Worm (Caenorhabditis elegans) whole organism, L4/young adult: Measurements from ENCODE around the gene cpt-2.
"Not testable (repeated sequence)": the region's sequence is repeated elsewhere in the genome, so short reads cannot be mapped to it uniquely, and the experiment has no call there.

Experiments
- W03F9.2 ChIP-seq: fragments of 150-350 bp; optimal IDR thresholded peaks from 2 replicates; lab custom pipeline; 2014; ENCODE audit warnings: missing biosample characterization, missing genetic modification characterization
- dao-5 ChIP-seq: sonication (generic microtip); optimal IDR thresholded peaks from 2 replicates; lab custom pipeline; 2016; ENCODE audit warnings: missing genotype, missing genetic modification characterization, moderate library complexity, missing compliant biosample characterization
- him-1 ChIP-seq: sonication (generic microtip); optimal IDR thresholded peaks from 2 replicates; lab custom pipeline; 2016; ENCODE audit warnings: missing genotype, missing genetic modification reagents, missing genetic modification characterization, missing compliant biosample characterization

The cpt-2 gene

ce11 chrIV:11202389-11202788, 22.9 kb downstream of the cpt-2 start, which contains the start of gene R07H5.11:
TSS of gene R07H5.11 (plus strand) at chrIV:11202768.
- not testable (repeated sequence) for TF ChIP-seq him-1, dao-5, W03F9.2 (tag; lab: Kevin White, UChicago)

ce11 chrIV:11207186-11207585, 27.7 kb downstream of the cpt-2 start, which contains the start of gene R07H5.9:
TSS of gene R07H5.9 (plus strand) at chrIV:11207486.
- TF ChIP-seq dao-5 (tag; lab: Kevin White, UChicago) (no peak), W03F9.2 (tag; lab: Kevin White, UChicago) (no peak), him-1 (tag; lab: Kevin White, UChicago) (no peak)

DNA sequence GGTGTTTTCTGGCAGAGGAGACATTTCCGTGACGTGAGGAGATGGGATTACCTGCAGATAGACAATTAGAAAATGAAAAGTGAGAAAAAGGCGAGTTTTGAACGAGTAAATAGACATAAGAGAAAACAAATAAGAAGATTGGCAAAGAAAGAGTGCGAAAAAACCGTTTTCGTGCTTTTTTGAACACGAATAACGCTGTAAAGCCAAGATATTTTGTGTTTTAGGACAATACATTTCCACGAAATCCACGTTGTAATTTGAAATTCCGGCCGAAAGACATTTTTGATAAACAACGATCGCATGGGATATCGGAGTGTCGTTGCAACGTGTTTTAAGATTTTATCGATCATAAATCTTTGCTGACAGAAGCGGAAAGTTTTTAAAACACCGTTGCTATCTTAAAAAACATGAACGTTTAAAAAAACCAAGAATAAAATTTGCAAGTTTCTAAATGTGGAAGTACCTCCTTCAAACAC, 31.4 kb downstream of the cpt-2 start, which contains the start of gene adk-1:
adk-1 (minus strand) TSS at position 51 of the 476 bp plus-strand sequence.
- no peak for TF ChIP-seq W03F9.2 (tag; lab: Kevin White, UChicago)
- TF ChIP-seq dao-5 (tag; lab: Kevin White, UChicago), result no peak
- no peak for TF ChIP-seq him-1 (tag; lab: Kevin White, UChicago)

ce11 chrIV:11211547-11211946, 32.1 kb downstream of the cpt-2 start:
- TF ChIP-seq him-1 (tag; lab: Kevin White, UChicago), result no peak
- TF ChIP-seq dao-5 (tag; lab: Kevin White, UChicago), result no peak
- no peak for TF ChIP-seq W03F9.2 (tag; lab: Kevin White, UChicago)

- TF ChIP-seq dao-5 (tag; lab: Kevin White, UChicago), result no peak
- TF ChIP-seq W03F9.2 (tag; lab: Kevin White, UChicago), result no peak
- TF ChIP-seq him-1 (tag; lab: Kevin White, UChicago), result no peak
Measured at ce11 chrIV:11212978-11213377, 33.5 kb downstream of the cpt-2 start.

DNA sequence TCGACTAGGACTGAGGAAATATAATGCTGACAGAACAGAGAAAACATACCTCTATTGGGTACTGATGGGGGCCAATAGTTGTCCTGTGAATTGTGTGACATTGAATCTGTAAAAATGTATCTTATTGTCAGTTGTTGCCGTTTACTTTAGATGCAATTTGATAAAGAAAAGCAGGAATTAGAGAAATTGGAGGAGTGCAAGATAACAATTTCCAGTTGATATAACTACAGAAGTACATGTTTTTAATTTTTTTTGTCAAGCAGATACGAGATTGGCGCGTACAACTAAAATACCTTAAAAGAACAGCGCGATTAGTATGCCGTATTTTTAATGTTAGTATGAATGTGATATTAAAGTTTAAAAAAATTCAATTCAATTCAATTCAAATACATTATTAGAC, 38.6 kb downstream of the cpt-2 start, which contains the start of gene zip-6:
zip-6 (minus strand) TSS at position 101 of the 400 bp plus-strand sequence.
- no peak for TF ChIP-seq him-1 (tag; lab: Kevin White, UChicago)
- TF ChIP-seq W03F9.2 (tag; lab: Kevin White, UChicago), result no peak
- TF ChIP-seq dao-5 (tag; lab: Kevin White, UChicago), result no peak

DNA sequence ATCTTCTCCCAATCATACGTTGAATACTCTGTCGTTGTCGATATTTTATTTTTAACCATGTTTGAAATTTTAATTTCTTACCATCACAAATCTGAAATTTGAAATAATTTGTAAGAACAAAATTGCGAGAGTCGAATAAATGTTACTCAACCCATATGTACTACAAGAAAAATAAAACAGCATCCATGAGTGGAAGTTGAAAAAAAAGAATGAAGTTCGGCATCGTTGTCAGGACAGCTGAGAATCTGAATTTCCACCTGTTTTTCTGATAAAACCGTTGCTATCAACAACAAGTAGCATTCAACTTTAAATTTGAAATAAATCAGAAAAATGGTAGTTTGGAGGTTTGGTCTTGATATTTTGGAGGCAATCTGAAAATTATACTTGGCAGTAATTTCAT, 44.4 kb downstream of the cpt-2 start, which contains the start of gene C29F4.3:
C29F4.3 (minus strand) TSS at position 101 of the 400 bp plus-strand sequence.
- TF ChIP-seq W03F9.2 (tag; lab: Kevin White, UChicago) (no peak), dao-5 (tag; lab: Kevin White, UChicago) (no peak), him-1 (tag; lab: Kevin White, UChicago) (no peak)

ce11 chrIV:11225206-11225605, 45.8 kb downstream of the cpt-2 start, which contains the start of gene col-125:
TSS of gene col-125 (plus strand) at chrIV:11225506.
- no peak for TF ChIP-seq him-1 (tag; lab: Kevin White, UChicago)
- TF ChIP-seq W03F9.2 (tag; lab: Kevin White, UChicago), result no peak
- TF ChIP-seq dao-5 (tag; lab: Kevin White, UChicago), result no peak

DNA sequence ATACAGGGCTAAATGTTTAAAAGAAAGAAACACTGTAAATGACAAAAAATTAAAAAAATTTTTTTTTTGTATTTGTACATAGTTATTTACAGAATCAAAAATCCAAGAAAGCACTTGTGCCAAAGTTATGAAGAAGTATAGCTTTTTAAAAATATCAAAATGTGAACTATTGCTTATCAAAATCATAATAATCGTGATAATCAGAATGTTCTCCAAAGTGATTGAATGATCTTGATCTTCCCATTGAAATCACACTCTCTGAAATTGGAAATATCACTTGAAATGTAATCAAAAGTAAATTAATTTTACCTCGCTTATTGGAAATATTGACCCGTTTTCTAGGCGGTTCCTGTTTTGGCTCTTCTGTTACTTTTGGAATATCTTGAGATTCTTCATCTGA, 47.1 kb downstream of the cpt-2 start:
- TF ChIP-seq him-1 (tag; lab: Kevin White, UChicago) (no peak), dao-5 (tag; lab: Kevin White, UChicago) (no peak), W03F9.2 (tag; lab: Kevin White, UChicago) (no peak)

- no peak for TF ChIP-seq him-1 (tag; lab: Kevin White, UChicago)
- no peak for TF ChIP-seq dao-5 (tag; lab: Kevin White, UChicago)
- no peak for TF ChIP-seq W03F9.2 (tag; lab: Kevin White, UChicago)
Measured at ce11 chrIV:11229013-11229412, 49.6 kb downstream of the cpt-2 start.

ce11 chrIV:11230069-11230468, 50.6 kb downstream of the cpt-2 start, which contains the start of gene best-7:
TSS of gene best-7 (minus strand) at chrIV:11230307.
- TF ChIP-seq him-1 (tag; lab: Kevin White, UChicago) (no peak), W03F9.2 (tag; lab: Kevin White, UChicago) (no peak)

- TF ChIP-seq dao-5 (tag; lab: Kevin White, UChicago) (no peak), W03F9.2 (tag; lab: Kevin White, UChicago) (no peak), him-1 (tag; lab: Kevin White, UChicago) (no peak)
Measured at ce11 chrIV:11231376-11231775, 51.9 kb downstream of the cpt-2 start.
